Worm (Caenorhabditis elegans): ENCODE data around the gene T08G5.2.

- TF ChIP-seq ama-1 (optimal IDR thresholded peaks at IDR 0.05) = no peak
- TF ChIP-seq aly-1 (tag; optimal IDR thresholded peaks at IDR 0.05) = no peak
- no peak for TF ChIP-seq F13C5.2 (tag; optimal IDR thresholded peaks at IDR 0.05)
- no peak for TF ChIP-seq hmbx-1 (tag; optimal IDR thresholded peaks at IDR 0.05)
- no peak for TF ChIP-seq hnd-1 (tag; optimal IDR thresholded peaks at IDR 0.05)
- no peak for TF ChIP-seq ets-7 (tag; optimal IDR thresholded peaks at IDR 0.05)
- no peak for TF ChIP-seq ceh-13 (GFP tag; optimal IDR thresholded peaks at IDR 0.05)
Measured at ce11 chrV:14069899-14070298, 43.8 kb upstream of the T08G5.2 start.

Measured in whole organism, early embryonic.